Worm (Caenorhabditis elegans) whole organism, late embryonic: ENCODE measurements around the gene pcs-1.

ENCODE experiments used
- C38D4.7 ChIP-seq: fragments of 200-800 bp; sonication (Bioruptor generic); optimal IDR thresholded peaks from 2 replicates; lab custom pipeline; 2018; ENCODE audit warnings: mild to moderate bottlenecking, missing genetic modification characterization, moderate library complexity, missing compliant biosample characterization
- K02D7.2 ChIP-seq: sonication (generic microtip); optimal IDR thresholded peaks from 2 replicates; lab custom pipeline; 2017; ENCODE audit warnings: mild to moderate bottlenecking, missing genetic modification characterization, missing compliant biosample characterization
- T23F11.4 ChIP-seq: fragments of 200-800 bp; sonication (Bioruptor generic); optimal IDR thresholded peaks from 2 replicates; lab custom pipeline; 2018; ENCODE audit warnings: mild to moderate bottlenecking, missing genetic modification characterization, missing compliant biosample characterization
- ama-1 ChIP-seq: fragments of 150-350 bp; optimal IDR thresholded peaks from 2 replicates; lab custom pipeline; 2014
- ceh-14 ChIP-seq: sonication (generic microtip); optimal IDR thresholded peaks from 2 replicates; lab custom pipeline; 2016; ENCODE audit warnings: missing genotype, missing genetic modification characterization, missing compliant biosample characterization
- ceh-18 ChIP-seq: sonication (generic microtip); optimal IDR thresholded peaks from 2 replicates; lab custom pipeline; 2016; ENCODE audit warnings: missing genetic modification characterization, missing compliant biosample characterization
- ceh-19 ChIP-seq: fragments of 200-800 bp; sonication (Bioruptor generic); optimal IDR thresholded peaks from 2 replicates; lab custom pipeline; 2018; ENCODE audit warnings: mild to moderate bottlenecking, missing genetic modification characterization, missing compliant biosample characterization
- ceh-31 ChIP-seq: sonication (generic microtip); optimal IDR thresholded peaks from 2 replicates; lab custom pipeline; 2016; ENCODE audit warnings: missing genetic modification characterization, missing compliant biosample characterization
- ceh-34 ChIP-seq: sonication (generic microtip); optimal IDR thresholded peaks from 2 replicates; lab custom pipeline; 2016; ENCODE audit warnings: mild to moderate bottlenecking, missing genetic modification characterization, missing compliant biosample characterization
- ceh-45 ChIP-seq: fragments of 200-800 bp; sonication (Bioruptor generic); IDR thresholded peaks from 2 replicates; pipeline ENCODE4 v1.3.6; 2022; ENCODE audit warnings: missing genetic modification reagents, missing genetic modification characterization, missing compliant biosample characterization
- ceh-9 ChIP-seq: sonication (generic microtip); optimal IDR thresholded peaks from 2 replicates; lab custom pipeline; 2016; ENCODE audit warnings: mild to moderate bottlenecking, missing genetic modification characterization, inconsistent platforms, missing compliant biosample characterization
- elt-2 ChIP-seq: sonication (generic microtip); optimal IDR thresholded peaks from 2 replicates; lab custom pipeline; 2016; ENCODE audit warnings: missing genetic modification reagents, missing genetic modification characterization, missing compliant biosample characterization
- ets-4 ChIP-seq: sonication (generic microtip); optimal IDR thresholded peaks from 2 replicates; lab custom pipeline; 2016; ENCODE audit warnings: missing genetic modification characterization, missing compliant biosample characterization
- eyg-1 ChIP-seq: sonication (generic microtip); optimal IDR thresholded peaks from 2 replicates; lab custom pipeline; 2016; ENCODE audit warnings: missing genotype, missing genetic modification characterization, missing compliant biosample characterization
- fkh-10 ChIP-seq: fragments of 150-350 bp; optimal IDR thresholded peaks from 2 replicates; lab custom pipeline; 2014; ENCODE audit warnings: missing biosample characterization, missing genetic modification reagents, missing genetic modification characterization
- gmeb-2 ChIP-seq: sonication (generic microtip); optimal IDR thresholded peaks from 2 replicates; lab custom pipeline; 2016; ENCODE audit warnings: missing genetic modification characterization, inconsistent platforms, missing compliant biosample characterization
- hlh-13 ChIP-seq: fragments of 200-800 bp; sonication (Bioruptor generic); optimal IDR thresholded peaks from 2 replicates; lab custom pipeline; 2018; ENCODE audit warnings: mild to moderate bottlenecking, missing genetic modification characterization, missing compliant biosample characterization
- hlh-15 ChIP-seq: sonication (generic microtip); optimal IDR thresholded peaks from 2 replicates; lab custom pipeline; 2016; ENCODE audit warnings: missing genetic modification characterization, missing compliant biosample characterization
- hlh-30 ChIP-seq: sonication (generic microtip); optimal IDR thresholded peaks from 2 replicates; lab custom pipeline; 2017; ENCODE audit warnings: antibody characterized with exemption, missing genetic modification characterization, missing compliant biosample characterization; ENCODE audit not compliant: insufficient read depth
- lim-6 ChIP-seq: sonication (generic microtip); optimal IDR thresholded peaks from 2 replicates; lab custom pipeline; 2016; ENCODE audit warnings: missing genetic modification characterization, missing compliant biosample characterization
- lin-11 ChIP-seq: fragments of 200-800 bp; sonication (Bioruptor generic); optimal IDR thresholded peaks from 2 replicates; lab custom pipeline; 2018; ENCODE audit warnings: mild to moderate bottlenecking, missing genetic modification characterization, missing compliant biosample characterization
- madf-2 ChIP-seq: sonication (generic microtip); optimal IDR thresholded peaks from 2 replicates; lab custom pipeline; 2017; ENCODE audit warnings: missing genetic modification characterization, missing compliant biosample characterization
- nfya-1 ChIP-seq: sonication (generic microtip); optimal IDR thresholded peaks from 2 replicates; lab custom pipeline; 2017; ENCODE audit warnings: missing genetic modification characterization, mild to moderate bottlenecking, missing compliant biosample characterization, antibody characterized with exemption, moderate library complexity
- nhr-232 ChIP-seq: sonication (generic microtip); optimal IDR thresholded peaks from 2 replicates; lab custom pipeline; 2016; ENCODE audit warnings: missing genetic modification characterization, missing compliant biosample characterization
- npax-4 ChIP-seq: sonication (generic microtip); optimal IDR thresholded peaks from 2 replicates; lab custom pipeline; 2016; ENCODE audit warnings: missing genetic modification characterization, missing compliant biosample characterization
- pax-1 ChIP-seq: fragments of 150-350 bp; optimal IDR thresholded peaks from 2 replicates; lab custom pipeline; 2014; ENCODE audit warnings: missing biosample characterization, missing genetic modification characterization
- pha-2 ChIP-seq: sonication (generic microtip); optimal IDR thresholded peaks from 2 replicates; lab custom pipeline; 2017; ENCODE audit warnings: mild to moderate bottlenecking, missing genetic modification characterization, missing compliant biosample characterization
- ref-2 ChIP-seq: sonication (generic microtip); optimal IDR thresholded peaks from 2 replicates; lab custom pipeline; 2016; ENCODE audit warnings: missing genetic modification characterization, missing compliant biosample characterization
- rnt-1 ChIP-seq: sonication (generic microtip); optimal IDR thresholded peaks from 2 replicates; lab custom pipeline; 2016; ENCODE audit warnings: missing genetic modification characterization, missing compliant biosample characterization
- sdc-2 ChIP-seq: sonication (generic microtip); optimal IDR thresholded peaks from 2 replicates; lab custom pipeline; 2016; ENCODE audit warnings: missing genotype, missing genetic modification characterization, missing compliant biosample characterization
- sox-2 ChIP-seq: fragments of 200-800 bp; sonication (Bioruptor generic); IDR thresholded peaks from 2 replicates; pipeline ENCODE4 v1.3.6; 2022; ENCODE audit warnings: missing genetic modification reagents, missing genetic modification characterization, missing compliant biosample characterization
- sox-4 ChIP-seq: sonication (generic microtip); optimal IDR thresholded peaks from 2 replicates; lab custom pipeline; 2017; ENCODE audit warnings: mild to moderate bottlenecking, missing genetic modification characterization, inconsistent platforms, missing compliant biosample characterization
- syd-9 ChIP-seq: sonication (generic microtip); optimal IDR thresholded peaks from 2 replicates; lab custom pipeline; 2016; ENCODE audit warnings: mild to moderate bottlenecking, missing genetic modification characterization, moderate library complexity, missing compliant biosample characterization
- tbx-2 ChIP-seq: sonication (generic microtip); optimal IDR thresholded peaks from 2 replicates; lab custom pipeline; 2016; ENCODE audit warnings: missing genetic modification characterization, missing compliant biosample characterization
- ttx-3 ChIP-seq: sonication (generic microtip); optimal IDR thresholded peaks from 2 replicates; lab custom pipeline; 2016; ENCODE audit warnings: missing genetic modification reagents, missing genetic modification characterization, missing compliant biosample characterization
- zip-5 ChIP-seq: sonication (generic microtip); optimal IDR thresholded peaks from 2 replicates; lab custom pipeline; 2016; ENCODE audit warnings: missing genetic modification characterization, missing compliant biosample characterization
- ztf-16 ChIP-seq: sonication (generic microtip); optimal IDR thresholded peaks from 2 replicates; lab custom pipeline; 2017; ENCODE audit warnings: missing genetic modification characterization, missing compliant biosample characterization

The pcs-1 gene

ce11 chrII:11602387-11602960 lies 24.9 kb upstream of the pcs-1 start:
- TF ChIP-seq rnt-1 (tag; lab: Kevin White, UChicago) (peak; percentile 66), syd-9 (tag; lab: Kevin White, UChicago) (no peak), lin-11 (tag; lab: Kevin White, UChicago) (no peak), ceh-34 (tag; lab: Kevin White, UChicago) (peak; percentile 59), K02D7.2 (tag; lab: Kevin White, UChicago) (no peak), ref-2 (no peak), lim-6 (tag; lab: Kevin White, UChicago) (no peak), pha-2 (no peak), nfya-1 (tag; lab: Kevin White, UChicago) (peak; percentile 76), ets-4 (peak; percentile 14), ceh-45 (GFP tag; lab: Robert Waterston, UW) (no peak), gmeb-2 (tag; lab: Kevin White, UChicago) (no peak), ceh-18 (tag; lab: Kevin White, UChicago) (peak; percentile 27), ceh-14 (tag; lab: Kevin White, UChicago) (no peak), C38D4.7 (GFP tag; lab: Kevin White, UChicago) (no peak), sdc-2 (no peak)

- no peak for TF ChIP-seq ceh-19 (GFP tag; lab: Kevin White, UChicago)
- TF ChIP-seq ceh-14 (tag; lab: Kevin White, UChicago): no peak
- TF ChIP-seq ama-1 (lab: Kevin White, UChicago): no peak
- no peak for TF ChIP-seq nhr-232 (tag; lab: Kevin White, UChicago)
- TF ChIP-seq, all 69 proteins: peak for 0
These were observed 23.2 kb upstream of the pcs-1 start, which contains the start of gene F07A11.4 for ce11 chrII:11600711-11601110. F07A11.4 (plus strand) TSS chrII:11601011.

ce11 chrII:11599751-11600150 lies 22.2 kb upstream of the pcs-1 start, which contains the start of gene npp-5:
npp-5 (minus strand) TSS chrII:11599809.
- TF ChIP-seq elt-2: peak; percentile 3
- TF ChIP-seq ceh-9 (tag; lab: Kevin White, UChicago): no peak
- TF ChIP-seq, all 69 proteins: peak for 1

ce11 chrII:11596157-11596740 lies 18.7 kb upstream of the pcs-1 start:
- TF ChIP-seq elt-2 (peak; percentile 49), hlh-15 (no peak)

- TF ChIP-seq hlh-30 (tag; lab: Kevin White, UChicago) (peak; percentile 16), fkh-10 (GFP tag; lab: Kevin White, UChicago) (no peak), ttx-3 (tag; lab: Kevin White, UChicago) (no peak), pax-1 (tag; lab: Kevin White, UChicago) (no peak), nfya-1 (tag; lab: Kevin White, UChicago) (peak; percentile 15), ets-4 (no peak), tbx-2 (tag; lab: Kevin White, UChicago) (peak; percentile 33), ceh-31 (tag; lab: Kevin White, UChicago) (peak; percentile 14), madf-2 (tag; lab: Kevin White, UChicago) (no peak), ztf-16 (tag; lab: Kevin White, UChicago) (no peak), ceh-45 (GFP tag; lab: Robert Waterston, UW) (no peak)
These were observed 17.9 kb upstream of the pcs-1 start, which contains the start of gene gfat-1 for ce11 chrII:11595368-11595996. gfat-1 (minus strand) TSS chrII:11595418.

ce11 chrII:11592023-11592422 lies 14.5 kb upstream of the pcs-1 start, which contains the start of gene F07A11.1:
F07A11.1 (minus strand) TSS chrII:11592123.
- TF ChIP-seq lin-11 (tag; lab: Kevin White, UChicago) (no peak), hlh-13 (GFP tag; lab: Kevin White, UChicago) (no peak), rnt-1 (tag; lab: Kevin White, UChicago) (no peak), ceh-34 (tag; lab: Kevin White, UChicago) (no peak), T23F11.4 (GFP tag; lab: Kevin White, UChicago) (no peak), zip-5 (tag; lab: Kevin White, UChicago) (no peak), ceh-14 (tag; lab: Kevin White, UChicago) (no peak), sox-2 (GFP tag; lab: Robert Waterston, UW) (no peak), sox-4 (tag; lab: Kevin White, UChicago) (no peak), hlh-30 (tag; lab: Kevin White, UChicago) (no peak), eyg-1 (tag; lab: Kevin White, UChicago) (no peak), C38D4.7 (GFP tag; lab: Kevin White, UChicago) (no peak), hlh-15 (no peak), ref-2 (no peak), npax-4 (tag; lab: Kevin White, UChicago) (no peak)
